Fruit fly (Drosophila melanogaster) whole organism, pupa: ENCODE data around the gene Atet.

Experiments
- CG10348 ChIP-seq: fragments of 200-800 bp; sonication (Bioruptor generic); IDR thresholded peaks from 2 replicates; pipeline ENCODE4 v1.3.6; 2022; ENCODE audit warnings: missing biosample characterization, missing genetic modification characterization
- CG15710 ChIP-seq: fragments of 200-800 bp; sonication (Bioruptor generic); optimal IDR thresholded peaks from 2 replicates; lab custom pipeline; 2018; ENCODE audit warnings: missing biosample characterization, mild to moderate bottlenecking, missing genetic modification characterization, moderate library complexity
- CG8159 ChIP-seq: fragments of 200-800 bp; sonication (Bioruptor generic); optimal IDR thresholded peaks from 3 replicates; lab custom pipeline; 2018; ENCODE audit warnings: missing biosample characterization, mild to moderate bottlenecking, missing genetic modification characterization, moderate library complexity

- TF ChIP-seq CG8159 (tag; lab: Kevin White, UChicago) (no peak), CG10348 (GFP tag; lab: Robert Waterston, UW) (no peak), CG15710 (no peak)
Measured at dm6 chr2L:4363707-4364270, 30.1 kb downstream of the Atet start.
